Fruit fly (Drosophila melanogaster) whole organism, embryonic: Measurements from ENCODE around the gene CG8300.

Experiments used
- CG1233 ChIP-seq: fragments of 200-800 bp; sonication (Bioruptor generic); optimal IDR thresholded peaks from 4 replicates; lab custom pipeline; 2018; ENCODE audit warnings: missing biosample characterization, mild to moderate bottlenecking, missing genetic modification characterization
- CG1647 ChIP-seq: fragments of 200-800 bp; sonication (Bioruptor generic); optimal IDR thresholded peaks from 3 replicates; lab custom pipeline; 2016; ENCODE audit warnings: missing biosample characterization, missing genetic modification characterization
- CG16779 ChIP-seq: fragments of 200-800 bp; sonication (Bioruptor generic); IDR thresholded peaks from 2 replicates; pipeline ENCODE4 v1.3.6; 2022; ENCODE audit warnings: missing biosample characterization, missing genetic modification characterization
- CG6654 ChIP-seq: fragments of 200-800 bp; sonication (Bioruptor generic); optimal IDR thresholded peaks from 2 replicates; lab custom pipeline; 2017; ENCODE audit warnings: missing biosample characterization, mild to moderate bottlenecking, missing genetic modification characterization
- Usf ChIP-seq: fragments of 200-800 bp; sonication (Bioruptor generic); optimal IDR thresholded peaks from 2 replicates; lab custom pipeline; 2017; ENCODE audit warnings: missing genotype, missing biosample characterization, missing genetic modification characterization
- btn ChIP-seq: fragments of 200-800 bp; sonication (Bioruptor generic); optimal IDR thresholded peaks from 2 replicates; lab custom pipeline; 2016; ENCODE audit warnings: missing biosample characterization, missing genetic modification characterization
- hth ChIP-seq: fragments of >200 bp; optimal IDR thresholded peaks from 2 replicates; lab custom pipeline; 2017; ENCODE audit warnings: inconsistent platforms
- lbe ChIP-seq: fragments of 200-800 bp; sonication (Bioruptor generic); optimal IDR thresholded peaks from 2 replicates; lab custom pipeline; 2016; ENCODE audit warnings: missing biosample characterization, mild to moderate bottlenecking, missing genetic modification characterization
- phol ChIP-seq: fragments of 200-800 bp; sonication (Bioruptor generic); optimal IDR thresholded peaks from 3 replicates; lab custom pipeline; 2018; ENCODE audit warnings: missing biosample characterization, mild to moderate bottlenecking, missing genetic modification characterization, moderate library complexity
- psq ChIP-seq: fragments of 200-800 bp; sonication (Bioruptor generic); optimal IDR thresholded peaks from 2 replicates; lab custom pipeline; 2017; ENCODE audit warnings: missing biosample characterization, missing genetic modification characterization
- tx ChIP-seq: fragments of 200-800 bp; sonication (Bioruptor generic); optimal IDR thresholded peaks from 2 replicates; lab custom pipeline; 2016; ENCODE audit warnings: missing biosample characterization, missing genetic modification characterization

- TF ChIP-seq Usf (GFP tag; lab: Kevin White, UChicago): peak; percentile 17
- no peak for TF ChIP-seq CG16779 (GFP tag; lab: Robert Waterston, UW)
- no peak for TF ChIP-seq lbe
- TF ChIP-seq hth (lab: Kevin White, UChicago): no peak
- TF ChIP-seq CG1647 (GFP tag; lab: Kevin White, UChicago): peak; percentile 15
- TF ChIP-seq btn: no peak
- peak; percentile 78 for TF ChIP-seq phol
- no peak for TF ChIP-seq psq (GFP tag; lab: Kevin White, UChicago)
- peak; percentile 45 for TF ChIP-seq CG1233
- no peak for TF ChIP-seq tx
- TF ChIP-seq CG6654 (GFP tag; lab: Kevin White, UChicago): no peak
Observed at dm6 chrX:7117729-7118128, 13.0 kb downstream of the CG8300 start.
